Fruit fly (Drosophila melanogaster) whole organism, embryonic: ENCODE measurements around the gene CG11898.

ENCODE experiments used
- Abd-B ChIP-seq: fragments of 200-800 bp; sonication (Bioruptor generic); optimal IDR thresholded peaks from 2 replicates; lab custom pipeline; 2018; ENCODE audit warnings: missing biosample characterization, mild to moderate bottlenecking, missing genetic modification characterization, moderate library complexity
- BEAF-32 ChIP-seq: fragments of 200-800 bp; sonication (Bioruptor generic); optimal IDR thresholded peaks from 3 replicates; lab custom pipeline; 2017; ENCODE audit warnings: missing biosample characterization, missing genetic modification characterization, mild to moderate bottlenecking, moderate library complexity, missing genetic modification reagents
- CG11085 ChIP-seq: fragments of 200-800 bp; sonication (Bioruptor generic); IDR thresholded peaks from 2 replicates; pipeline ENCODE4 v1.3.6; 2022; ENCODE audit warnings: missing biosample characterization, missing genetic modification characterization
- CG14860 ChIP-seq: fragments of 200-800 bp; sonication (Bioruptor generic); IDR thresholded peaks from 3 replicates; pipeline ENCODE4 v1.3.6; 2022; ENCODE audit warnings: missing biosample characterization, missing genetic modification characterization; ENCODE audit not compliant: partially characterized antibody
- CG15269 ChIP-seq: fragments of 200-800 bp; sonication (Bioruptor generic); optimal IDR thresholded peaks from 2 replicates; lab custom pipeline; 2018; ENCODE audit warnings: missing biosample characterization, mild to moderate bottlenecking, missing genetic modification characterization, moderate library complexity
- CG1602 ChIP-seq: fragments of 200-800 bp; sonication (Bioruptor generic); optimal IDR thresholded peaks from 3 replicates; lab custom pipeline; 2016; ENCODE audit warnings: missing biosample characterization, missing genetic modification characterization
- CG18599 ChIP-seq: fragments of 200-800 bp; sonication (Bioruptor generic); optimal IDR thresholded peaks from 3 replicates; lab custom pipeline; 2017; ENCODE audit warnings: missing biosample characterization, missing genetic modification characterization, mild to moderate bottlenecking, moderate library complexity, missing genetic modification reagents
- CG2120 ChIP-seq: fragments of 200-800 bp; sonication (Bioruptor generic); optimal IDR thresholded peaks from 3 replicates; lab custom pipeline; 2016; ENCODE audit warnings: missing biosample characterization, missing genetic modification characterization
- CG2875 ChIP-seq: fragments of 200-800 bp; sonication (Bioruptor generic); optimal IDR thresholded peaks from 2 replicates; lab custom pipeline; 2017; ENCODE audit warnings: missing biosample characterization, mild to moderate bottlenecking, missing genetic modification characterization, missing genetic modification reagents
- CG34422 ChIP-seq: fragments of 200-800 bp; sonication (Bioruptor generic); IDR thresholded peaks from 3 replicates; pipeline ENCODE4 v1.3.6; 2022; ENCODE audit warnings: missing biosample characterization, missing genetic modification characterization
- CG5180 ChIP-seq: fragments of 200-800 bp; sonication (Bioruptor generic); optimal IDR thresholded peaks from 3 replicates; lab custom pipeline; 2017; ENCODE audit warnings: missing biosample characterization, missing genetic modification characterization, mild to moderate bottlenecking, moderate library complexity, missing genetic modification reagents
- CG5245 ChIP-seq: fragments of 200-800 bp; sonication (Bioruptor generic); optimal IDR thresholded peaks from 3 replicates; lab custom pipeline; 2016; ENCODE audit warnings: missing biosample characterization, missing genetic modification characterization
- CG6791 ChIP-seq: fragments of 200-800 bp; sonication (Bioruptor generic); IDR thresholded peaks from 3 replicates; pipeline ENCODE4 v1.3.6; 2022; ENCODE audit warnings: missing biosample characterization, missing genetic modification characterization; ENCODE audit not compliant: partially characterized antibody
- CG7357 ChIP-seq: fragments of 200-800 bp; sonication (Bioruptor generic); IDR thresholded peaks from 3 replicates; pipeline ENCODE4 v1.3.6; 2022; ENCODE audit warnings: missing biosample characterization, missing genetic modification characterization
- CG8281 ChIP-seq: fragments of 200-800 bp; sonication (Bioruptor generic); optimal IDR thresholded peaks from 2 replicates; lab custom pipeline; 2018; ENCODE audit warnings: missing biosample characterization, mild to moderate bottlenecking, missing genetic modification characterization, moderate library complexity
- CG9817 ChIP-seq: fragments of 200-800 bp; sonication (Bioruptor generic); optimal IDR thresholded peaks from 2 replicates; lab custom pipeline; 2018; ENCODE audit warnings: missing biosample characterization, mild to moderate bottlenecking, missing genetic modification characterization, moderate library complexity
- D19A ChIP-seq: fragments of 200-800 bp; optimal IDR thresholded peaks from 3 replicates; lab custom pipeline; 2019; ENCODE audit warnings: missing biosample characterization, mild to moderate bottlenecking, missing genetic modification characterization, moderate library complexity
- D19B ChIP-seq: fragments of 200-800 bp; sonication (Bioruptor generic); optimal IDR thresholded peaks from 2 replicates; lab custom pipeline; 2017; ENCODE audit warnings: missing biosample characterization, mild to moderate bottlenecking, missing genetic modification characterization
- Dek ChIP-seq: fragments of 200-800 bp; sonication (Bioruptor generic); optimal IDR thresholded peaks from 3 replicates; lab custom pipeline; 2019; ENCODE audit warnings: missing biosample characterization, mild to moderate bottlenecking, missing genetic modification characterization, moderate library complexity
- Dip2 ChIP-seq: fragments of 200-800 bp; sonication (Bioruptor generic); IDR thresholded peaks from 2 replicates; pipeline ENCODE4 v1.3.6; 2022; ENCODE audit warnings: missing biosample characterization, missing genetic modification characterization
- HmgD ChIP-seq: fragments of 200-800 bp; sonication (Bioruptor generic); optimal IDR thresholded peaks from 3 replicates; lab custom pipeline; 2016; ENCODE audit warnings: missing biosample characterization, missing genetic modification characterization
- Hr39 ChIP-seq: fragments of >200 bp; optimal IDR thresholded peaks from 2 replicates; lab custom pipeline; 2017
- Kr ChIP-seq: fragments of 200-800 bp; sonication (Bioruptor generic); optimal IDR thresholded peaks from 2 replicates; lab custom pipeline; 2017; ENCODE audit warnings: missing biosample characterization, mild to moderate bottlenecking, missing genetic modification characterization
- Lim3 ChIP-seq: fragments of 200-800 bp; sonication (Bioruptor generic); IDR thresholded peaks from 2 replicates; pipeline ENCODE4 v1.3.6; 2022; ENCODE audit warnings: missing biosample characterization, missing genetic modification characterization
- Neu2 ChIP-seq: fragments of 200-800 bp; sonication (Bioruptor generic); optimal IDR thresholded peaks from 3 replicates; lab custom pipeline; 2016; ENCODE audit warnings: missing biosample characterization, missing genetic modification characterization, borderline replicate concordance
- Sox102F ChIP-seq: fragments of 200-800 bp; sonication (Bioruptor generic); optimal IDR thresholded peaks from 2 replicates; lab custom pipeline; 2018; ENCODE audit warnings: missing biosample characterization, mild to moderate bottlenecking, missing genetic modification characterization, moderate library complexity
- YL-1 ChIP-seq: fragments of 200-800 bp; sonication (Bioruptor generic); optimal IDR thresholded peaks from 3 replicates; lab custom pipeline; 2017; ENCODE audit warnings: missing biosample characterization, mild to moderate bottlenecking, missing genetic modification characterization
- ac ChIP-seq: fragments of 200-800 bp; sonication (Bioruptor generic); optimal IDR thresholded peaks from 3 replicates; lab custom pipeline; 2017; ENCODE audit warnings: missing biosample characterization, mild to moderate bottlenecking, missing genetic modification characterization
- amos ChIP-seq: fragments of 200-800 bp; sonication (Bioruptor generic); IDR thresholded peaks from 2 replicates; pipeline ENCODE4 v1.3.6; 2022; ENCODE audit warnings: missing biosample characterization, missing genetic modification characterization; ENCODE audit not compliant: partially characterized antibody
- ap ChIP-seq: fragments of 200-800 bp; sonication (Bioruptor generic); IDR thresholded peaks from 2 replicates; pipeline ENCODE4 v1.3.6; 2022; ENCODE audit warnings: missing biosample characterization, missing genetic modification characterization
- bsh ChIP-seq, 2 experiments: fragments of 200-800 bp; sonication (Bioruptor generic); optimal IDR thresholded peaks; 2 replicates each; lab custom pipeline; 2017 to 2018; ENCODE audit warnings: mild to moderate bottlenecking in 2 of 2, missing biosample characterization in 2 of 2, missing genetic modification characterization in 2 of 2, moderate library complexity in 1 of 2
- cato ChIP-seq: fragments of 200-800 bp; sonication (Bioruptor generic); optimal IDR thresholded peaks from 2 replicates; lab custom pipeline; 2016; ENCODE audit warnings: missing biosample characterization, missing genetic modification characterization, borderline replicate concordance
- dysf ChIP-seq: fragments of 200-800 bp; sonication (Bioruptor generic); IDR thresholded peaks from 3 replicates; pipeline ENCODE4 v1.3.6; 2022; ENCODE audit warnings: missing biosample characterization, missing genetic modification characterization
- eve ChIP-seq, 2 experiments: fragments of >200 bp; optimal IDR thresholded peaks; 2 replicates each; lab custom pipeline; 2017; ENCODE audit warnings: missing biosample characterization in 2 of 2, missing genetic modification characterization in 2 of 2
- fd102C ChIP-seq: fragments of 200-800 bp; sonication (Bioruptor generic); optimal IDR thresholded peaks from 2 replicates; lab custom pipeline; 2018; ENCODE audit warnings: missing biosample characterization, mild to moderate bottlenecking, missing genetic modification characterization, moderate library complexity
- kni ChIP-seq: fragments of 200-800 bp; sonication (Bioruptor generic); optimal IDR thresholded peaks from 3 replicates; lab custom pipeline; 2017; ENCODE audit warnings: mild to moderate bottlenecking, missing biosample characterization, missing genetic modification reagents, missing genetic modification characterization
- luna ChIP-seq: fragments of 200-800 bp; sonication (Bioruptor generic); optimal IDR thresholded peaks from 2 replicates; lab custom pipeline; 2016; ENCODE audit warnings: missing biosample characterization, missing genetic modification characterization
- nerfin-2 ChIP-seq: fragments of 200-800 bp; sonication (Bioruptor generic); IDR thresholded peaks from 2 replicates; pipeline ENCODE4 v1.3.6; 2022; ENCODE audit warnings: missing biosample characterization, missing genetic modification characterization; ENCODE audit not compliant: partially characterized antibody
- pita ChIP-seq: fragments of 200-800 bp; sonication (Bioruptor generic); optimal IDR thresholded peaks from 2 replicates; lab custom pipeline; 2017; ENCODE audit warnings: missing biosample characterization, mild to moderate bottlenecking, missing genetic modification characterization
- pros ChIP-seq: fragments of 200-800 bp; sonication (Bioruptor generic); optimal IDR thresholded peaks from 3 replicates; lab custom pipeline; 2019; ENCODE audit warnings: missing biosample characterization, mild to moderate bottlenecking, missing genetic modification characterization, moderate library complexity
- psq ChIP-seq: fragments of 200-800 bp; sonication (Bioruptor generic); optimal IDR thresholded peaks from 2 replicates; lab custom pipeline; 2017; ENCODE audit warnings: missing biosample characterization, missing genetic modification characterization
- ranshi ChIP-seq: fragments of 200-800 bp; sonication (Bioruptor generic); IDR thresholded peaks from 2 replicates; pipeline ENCODE4 v1.3.6; 2022; ENCODE audit warnings: missing biosample characterization, missing genetic modification characterization
- sqz ChIP-seq: fragments of 200-800 bp; sonication (Bioruptor generic); optimal IDR thresholded peaks from 3 replicates; lab custom pipeline; 2018; ENCODE audit warnings: missing biosample characterization, mild to moderate bottlenecking, missing genetic modification characterization
- z ChIP-seq: fragments of 200-800 bp; sonication (Bioruptor generic); IDR thresholded peaks from 3 replicates; pipeline ENCODE4 v1.3.6; 2022; ENCODE audit warnings: missing biosample characterization, missing genetic modification characterization
- zen ChIP-seq: fragments of 200-800 bp; sonication (Bioruptor generic); optimal IDR thresholded peaks from 3 replicates; lab custom pipeline; 2018; ENCODE audit warnings: missing biosample characterization, mild to moderate bottlenecking, missing genetic modification characterization, moderate library complexity
- zen2 ChIP-seq: fragments of 200-800 bp; sonication (Bioruptor generic); IDR thresholded peaks from 3 replicates; pipeline ENCODE4 v1.3.6; 2022; ENCODE audit warnings: missing biosample characterization, missing genetic modification characterization; ENCODE audit not compliant: partially characterized antibody

CG11898 gene

dm6 chr3R:29157418-29158398, 7.7 kb upstream of the CG11898 start, which contains the start of gene rdog (continued):
- TF ChIP-seq CG1602 (GFP tag; lab: Kevin White, UChicago) (peak; percentile 82), CG18599 (GFP tag; lab: Kevin White, UChicago) (peak; percentile 76), CG9817 (tag; lab: Kevin White, UChicago) (peak; percentile 79), CG8281 (tag; lab: Kevin White, UChicago) (peak; percentile 25), CG2120 (peak; percentile 88), eve (GFP tag; optimal IDR thresholded peaks at IDR 0.05; lab: Kevin White, UChicago) (no peak), dysf (GFP tag; lab: Robert Waterston, UW) (peak; percentile 77), Dek (tag; lab: Kevin White, UChicago) (peak; percentile 65), CG34422 (GFP tag; lab: Robert Waterston, UW) (no peak), HmgD (GFP tag; lab: Kevin White, UChicago) (peak; percentile 46), kni (GFP tag; lab: Kevin White, UChicago) (peak; percentile 34), zen2 (GFP tag; lab: Robert Waterston, UW) (no peak), CG7357 (peak; percentile 56; the same call in 2 of the 3 replicates), Neu2 (GFP tag; lab: Kevin White, UChicago) (peak; percentile 2), Sox102F (peak; percentile 63), D19B (GFP tag; lab: Kevin White, UChicago) (peak; percentile 99), psq (GFP tag; lab: Kevin White, UChicago) (peak; percentile 48), CG5245 (GFP tag; lab: Kevin White, UChicago) (peak; percentile 57), CG11085 (GFP tag; lab: Robert Waterston, UW) (no peak), pros (GFP tag; lab: Kevin White, UChicago) (no peak), ac (GFP tag; lab: Kevin White, UChicago) (peak; percentile 66), luna (GFP tag; lab: Kevin White, UChicago) (peak; percentile 47), Kr (GFP tag; lab: Kevin White, UChicago) (peak; percentile 82), ap (GFP tag; lab: Robert Waterston, UW) (no peak), amos (peak; percentile 43; the same call in 1 of the 2 replicates), BEAF-32 (GFP tag; lab: Kevin White, UChicago) (no peak), CG14860 (GFP tag; lab: Robert Waterston, UW) (no peak), Dip2 (no peak), sqz (GFP tag; lab: Kevin White, UChicago) (peak; percentile 38), fd102C (GFP tag; lab: Kevin White, UChicago) (peak; percentile 20), nerfin-2 (no peak), pita (GFP tag; lab: Kevin White, UChicago) (no peak), CG5180 (GFP tag; lab: Kevin White, UChicago) (peak; percentile 57), zen (tag; lab: Kevin White, UChicago) (peak; percentile 77), Lim3 (0 out of 2 replicates have a peak, but pooled peaks have one; percentile 9), bsh (GFP tag; optimal IDR thresholded peaks at IDR 0.05; lab: Kevin White, UChicago) (peak; percentile 35 to 77), ranshi (GFP tag; lab: Robert Waterston, UW) (0 out of 2 replicates have a peak, but pooled peaks have one; percentile 47), CG6791 (GFP tag; lab: Robert Waterston, UW) (peak; percentile 46; the same call in 1 of the 3 replicates), YL-1 (GFP tag; lab: Kevin White, UChicago) (peak; percentile 75), CG2875 (GFP tag; lab: Kevin White, UChicago) (peak; percentile 71), D19A (peak; percentile 66), CG15269 (peak; percentile 81), z (GFP tag; lab: Robert Waterston, UW) (no peak; the same call in 2 of the 3 replicates), Abd-B (GFP tag; lab: Kevin White, UChicago) (peak; percentile 88), Hr39 (lab: Kevin White, UChicago) (no peak), cato (peak; percentile 54)
